Worm (Caenorhabditis elegans) whole organism, L4 larva: ENCODE data around the gene F56C3.3.
A peak's percentile ranks its signal among the peaks of the same experiment; 100 is the strongest.

ENCODE experiments used
- D1046.2 ChIP-seq: fragments of 200-800 bp; sonication (Bioruptor generic); IDR thresholded peaks from 2 replicates; pipeline ENCODE4 v1.3.6; 2022; ENCODE audit warnings: missing genetic modification characterization, missing compliant biosample characterization
- F10B5.3 ChIP-seq: sonication (generic microtip); optimal IDR thresholded peaks from 2 replicates; lab custom pipeline; 2016; ENCODE audit warnings: mild to moderate bottlenecking, missing genetic modification characterization, missing compliant biosample characterization
- F26F4.8 ChIP-seq: fragments of 200-800 bp; sonication (Bioruptor generic); conservative IDR thresholded peaks from 2 replicates; pipeline ENCODE4 v1.3.6; 2022; ENCODE audit warnings: missing genetic modification characterization, missing compliant biosample characterization
- F37D6.2 ChIP-seq: sonication (generic microtip); optimal IDR thresholded peaks from 2 replicates; lab custom pipeline; 2016; ENCODE audit warnings: mild to moderate bottlenecking, missing genetic modification characterization, missing compliant biosample characterization
- T26A8.4 ChIP-seq: fragments of 200-800 bp; sonication (Bioruptor generic); IDR thresholded peaks from 2 replicates; pipeline ENCODE4 v1.3.6; 2022; ENCODE audit warnings: missing genetic modification characterization, missing compliant biosample characterization
- Y75B8A.6 ChIP-seq: fragments of 200-800 bp; sonication (Bioruptor generic); IDR thresholded peaks from 2 replicates; pipeline ENCODE4 v1.3.6; 2022; ENCODE audit warnings: missing genetic modification reagents, missing genetic modification characterization, missing compliant biosample characterization
- ZK337.2 ChIP-seq: fragments of 200-800 bp; sonication (Bioruptor generic); IDR thresholded peaks from 2 replicates; pipeline ENCODE4 v1.3.6; 2022; ENCODE audit warnings: missing genetic modification reagents, missing genetic modification characterization, missing compliant biosample characterization
- aha-1 ChIP-seq: fragments of 150-350 bp; peaks from one replicate; lab custom pipeline; 2014; ENCODE audit warnings: missing biosample characterization, missing genetic modification characterization
- arid-1 ChIP-seq: fragments of 200-800 bp; sonication (Bioruptor generic); conservative IDR thresholded peaks from 2 replicates; pipeline ENCODE4 v1.3.6; 2022; ENCODE audit warnings: missing genetic modification reagents, missing genetic modification characterization, missing compliant biosample characterization
- attf-4 ChIP-seq: sonication (generic microtip); optimal IDR thresholded peaks from 3 replicates; lab custom pipeline; 2017; ENCODE audit warnings: missing biosample characterization, missing genetic modification characterization
- ceh-32 ChIP-seq: sonication (generic microtip); optimal IDR thresholded peaks from 2 replicates; lab custom pipeline; 2016; ENCODE audit warnings: mild to moderate bottlenecking, missing genetic modification characterization, missing compliant biosample characterization; ENCODE audit not compliant: poor library complexity
- ceh-62 ChIP-seq: sonication (generic microtip); optimal IDR thresholded peaks from 2 replicates; lab custom pipeline; 2017; ENCODE audit warnings: missing biosample characterization, missing genetic modification characterization
- cey-2 ChIP-seq: sonication (generic microtip); optimal IDR thresholded peaks from 3 replicates; lab custom pipeline; 2017; ENCODE audit warnings: missing genetic modification characterization, mild to moderate bottlenecking, missing compliant biosample characterization, antibody characterized with exemption, borderline replicate concordance; ENCODE audit not compliant: insufficient read depth
- daf-12 ChIP-seq: fragments of 150-350 bp; optimal IDR thresholded peaks from 2 replicates; lab custom pipeline; 2014; ENCODE audit warnings: missing biosample characterization, missing genetic modification reagents, missing genetic modification characterization
- daf-16 ChIP-seq, 3 experiments: sonication (generic microtip); optimal IDR thresholded peaks; 2 replicates each; lab custom pipeline; 2016 to 2017; ENCODE audit warnings: missing genetic modification characterization in 3 of 3, missing genetic modification reagents in 3 of 3, mild to moderate bottlenecking in 2 of 3, missing compliant biosample characterization in 2 of 3, missing biosample characterization in 1 of 3, moderate library complexity in 1 of 3
- daf-19 ChIP-seq: fragments of 200-800 bp; sonication (Bioruptor generic); conservative IDR thresholded peaks from 2 replicates; pipeline ENCODE4 v1.3.6; 2022; ENCODE audit warnings: missing genetic modification characterization, missing compliant biosample characterization
- duxl-1 ChIP-seq: sonication (generic microtip); optimal IDR thresholded peaks from 2 replicates; lab custom pipeline; 2016; ENCODE audit warnings: mild to moderate bottlenecking, missing genetic modification characterization, moderate library complexity, missing compliant biosample characterization; ENCODE audit not compliant: poor library complexity
- egl-27 ChIP-seq: sonication (generic microtip); optimal IDR thresholded peaks from 3 replicates; lab custom pipeline; 2017; ENCODE audit warnings: missing biosample characterization, missing genetic modification reagents, missing genetic modification characterization
- jun-1 ChIP-seq: fragments of 150-350 bp; optimal IDR thresholded peaks from 2 replicates; lab custom pipeline; 2014; ENCODE audit warnings: missing biosample characterization, missing genetic modification reagents, missing genetic modification characterization
- lin-1 ChIP-seq: fragments of 200-800 bp; sonication (Bioruptor generic); IDR thresholded peaks from 2 replicates; pipeline ENCODE4 v1.3.6; 2022; ENCODE audit warnings: missing genetic modification reagents, missing genetic modification characterization, missing compliant biosample characterization
- lin-13 ChIP-seq: fragments of 150-350 bp; optimal IDR thresholded peaks from 2 replicates; lab custom pipeline; 2014; ENCODE audit warnings: missing biosample characterization, missing genetic modification reagents, missing genetic modification characterization
- lin-15B ChIP-seq: fragments of 150-350 bp; sonication (generic microtip); optimal IDR thresholded peaks from 3 replicates; lab custom pipeline; 2014; ENCODE audit warnings: missing biosample characterization, missing genetic modification characterization
- lin-39 ChIP-seq: fragments of 150-350 bp; optimal IDR thresholded peaks from 2 replicates; lab custom pipeline; 2014; ENCODE audit warnings: missing biosample characterization, missing genetic modification reagents, missing genetic modification characterization
- lsy-2 ChIP-seq, 2 experiments: fragments of 150-350 bp in 1 of 2; sonication (generic microtip) in 1 of 2; optimal IDR thresholded peaks; 2 replicates each; lab custom pipeline; 2014 to 2017; ENCODE audit warnings: missing biosample characterization in 2 of 2, missing genetic modification characterization in 2 of 2
- madf-9 ChIP-seq: fragments of 200-800 bp; sonication (Bioruptor generic); conservative IDR thresholded peaks from 2 replicates; pipeline ENCODE4 v1.3.6; 2022; ENCODE audit warnings: missing genetic modification reagents, missing genetic modification characterization, missing compliant biosample characterization
- mdl-1 ChIP-seq, 2 experiments: fragments of 150-350 bp in 1 of 2; sonication (generic microtip) in 1 of 2; optimal IDR thresholded peaks; 2 replicates each; lab custom pipeline; 2014 to 2017; ENCODE audit warnings: missing biosample characterization in 2 of 2, missing genetic modification characterization in 2 of 2
- mdt-29 ChIP-seq: fragments of 200-800 bp; sonication (Bioruptor generic); IDR thresholded peaks from 2 replicates; pipeline ENCODE4 v1.3.6; 2022; ENCODE audit warnings: missing genetic modification reagents, missing genetic modification characterization, missing compliant biosample characterization
- mxl-3 ChIP-seq: fragments of 200-800 bp; sonication (Bioruptor generic); optimal IDR thresholded peaks from 2 replicates; lab custom pipeline; 2018; ENCODE audit warnings: mild to moderate bottlenecking, missing genetic modification characterization, missing compliant biosample characterization
- nhr-111 ChIP-seq: fragments of 200-800 bp; sonication (Bioruptor generic); optimal IDR thresholded peaks from 2 replicates; lab custom pipeline; 2018; ENCODE audit warnings: mild to moderate bottlenecking, missing genetic modification characterization, missing compliant biosample characterization
- nhr-25 ChIP-seq: sonication (generic microtip); optimal IDR thresholded peaks from 2 replicates; lab custom pipeline; 2017; ENCODE audit warnings: missing genetic modification characterization, mild to moderate bottlenecking, missing compliant biosample characterization, antibody characterized with exemption, moderate library complexity, borderline replicate concordance; ENCODE audit not compliant: insufficient read depth
- nhr-41 ChIP-seq: fragments of 200-800 bp; sonication (Bioruptor generic); IDR thresholded peaks from 2 replicates; pipeline ENCODE4 v1.3.6; 2022; ENCODE audit warnings: missing genetic modification reagents, missing genetic modification characterization, missing compliant biosample characterization
- nhr-6 ChIP-seq: fragments of 150-350 bp; optimal IDR thresholded peaks from 2 replicates; lab custom pipeline; 2014; ENCODE audit warnings: missing biosample characterization, missing genetic modification characterization
- nhr-76 ChIP-seq: fragments of 150-350 bp; optimal IDR thresholded peaks from 2 replicates; lab custom pipeline; 2014; ENCODE audit warnings: missing biosample characterization, missing genetic modification characterization
- nhr-77 ChIP-seq: fragments of 150-350 bp; optimal IDR thresholded peaks from 2 replicates; lab custom pipeline; 2014; ENCODE audit warnings: missing biosample characterization, missing genetic modification characterization
- pha-4 ChIP-seq, 2 experiments: fragments of 150-350 bp in 1 of 2; fragments of 200-800 bp in 1 of 2; sonication (Bioruptor generic) in 1 of 2; IDR thresholded peaks in 1 of 2; optimal IDR thresholded peaks in 1 of 2; 2 replicates each; pipeline versions ENCODE4 v1.3.6 to Lab custom; 2014 to 2022; ENCODE audit warnings: missing genetic modification characterization in 2 of 2, missing genetic modification reagents in 2 of 2, missing biosample characterization in 1 of 2, missing compliant biosample characterization in 1 of 2
- php-3 ChIP-seq: fragments of 200-800 bp; sonication (Bioruptor generic); IDR thresholded peaks from 2 replicates; pipeline ENCODE4 v1.3.6; 2022; ENCODE audit warnings: missing genetic modification reagents, missing genetic modification characterization, missing compliant biosample characterization
- sdz-12 ChIP-seq: fragments of 200-800 bp; sonication (Bioruptor generic); optimal IDR thresholded peaks from 2 replicates; lab custom pipeline; 2018; ENCODE audit warnings: mild to moderate bottlenecking, missing genetic modification characterization, missing compliant biosample characterization
- skn-1 ChIP-seq: fragments of 150-350 bp; optimal IDR thresholded peaks from 2 replicates; lab custom pipeline; 2014; ENCODE audit warnings: missing biosample characterization, missing genetic modification characterization
- snpc-1.2 ChIP-seq: fragments of 200-800 bp; sonication (Bioruptor generic); IDR thresholded peaks from 2 replicates; pipeline ENCODE4 v1.3.6; 2022; ENCODE audit warnings: missing genetic modification reagents, missing genetic modification characterization, missing compliant biosample characterization
- spr-1 ChIP-seq: sonication (generic microtip); optimal IDR thresholded peaks from 2 replicates; lab custom pipeline; 2016; ENCODE audit warnings: mild to moderate bottlenecking, missing genetic modification characterization, missing compliant biosample characterization
- spr-3 ChIP-seq: fragments of 200-800 bp; sonication (Bioruptor generic); optimal IDR thresholded peaks from 2 replicates; lab custom pipeline; 2018; ENCODE audit warnings: mild to moderate bottlenecking, missing genetic modification characterization, missing compliant biosample characterization
- tag-97 ChIP-seq: fragments of 200-800 bp; sonication (Bioruptor generic); IDR thresholded peaks from 2 replicates; pipeline ENCODE4 v1.3.6; 2022; ENCODE audit warnings: missing genetic modification characterization, missing compliant biosample characterization
- unc-130 ChIP-seq: sonication (generic microtip); optimal IDR thresholded peaks from 2 replicates; lab custom pipeline; 2016; ENCODE audit warnings: missing genetic modification reagents, missing genetic modification characterization, missing compliant biosample characterization
- unc-62 ChIP-seq, 3 experiments: fragments of 150-350 bp in 1 of 3; sonication (generic microtip); optimal IDR thresholded peaks in 2 of 3; peaks in 1 of 3; 1 replicate in 1 of 3; 2 replicates in 2 of 3; lab custom pipeline; 2014 to 2017; ENCODE audit warnings: missing biosample characterization in 3 of 3, missing genetic modification characterization in 3 of 3, missing genetic modification reagents in 3 of 3, missing genotype in 1 of 3
- vab-7 ChIP-seq: fragments of 200-800 bp; sonication (Bioruptor generic); IDR thresholded peaks from 2 replicates; pipeline ENCODE4 v1.3.6; 2022; ENCODE audit warnings: missing genetic modification reagents, missing genetic modification characterization, missing compliant biosample characterization
- zfp-3 ChIP-seq: fragments of 200-800 bp; sonication (Bioruptor generic); conservative IDR thresholded peaks from 2 replicates; pipeline ENCODE4 v1.3.6; 2022; ENCODE audit warnings: missing genetic modification reagents, missing genetic modification characterization, missing compliant biosample characterization
- zip-11 ChIP-seq: fragments of 200-800 bp; sonication (Bioruptor generic); IDR thresholded peaks from 2 replicates; pipeline ENCODE4 v1.3.6; 2022; ENCODE audit warnings: missing genetic modification characterization, missing compliant biosample characterization
- ztf-11 ChIP-seq: fragments of 150-350 bp; optimal IDR thresholded peaks from 2 replicates; lab custom pipeline; 2014; ENCODE audit warnings: missing biosample characterization, missing genetic modification characterization

F56C3.3 gene

DNA sequence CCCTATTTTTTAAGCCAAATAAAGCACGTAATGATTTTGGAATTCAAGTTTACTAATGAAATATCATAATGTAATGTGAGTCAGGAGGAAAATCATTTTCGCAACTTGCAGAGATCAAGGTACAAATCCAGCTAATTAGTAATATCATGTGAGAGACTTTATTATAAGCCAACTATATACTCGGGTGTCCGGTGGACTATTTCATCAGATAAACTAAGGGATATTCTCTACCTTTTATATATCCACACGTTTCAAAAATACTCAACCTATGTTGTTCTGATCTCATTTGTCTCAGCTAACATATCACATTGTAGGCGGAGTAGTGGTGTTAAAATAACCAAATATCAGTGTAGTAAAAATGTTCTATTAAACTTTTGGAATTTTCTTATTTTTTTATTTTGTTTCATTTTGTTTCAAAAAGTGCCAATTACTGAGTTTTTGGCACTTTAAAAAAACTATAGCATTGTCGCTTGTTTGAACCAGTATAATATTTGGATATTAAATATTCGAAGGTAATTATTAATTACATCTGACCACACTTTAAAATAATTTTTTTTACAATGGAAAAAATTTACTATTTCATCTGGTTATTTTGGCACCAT, 31.3 kb upstream of the F56C3.3 start:
- TF ChIP-seq lin-1 (GFP tag; lab: Robert Waterston, UW) (peak; percentile 64; the same call in 1 of the 2 replicates), spr-3 (GFP tag; lab: Kevin White, UChicago) (peak; percentile 92), nhr-41 (no peak), tag-97 (no peak), nhr-25 (tag; lab: Kevin White, UChicago) (peak; percentile 73), lin-15B (tag; lab: Kevin White, UChicago) (no peak), F37D6.2 (tag; lab: Kevin White, UChicago) (peak; percentile 97), vab-7 (GFP tag; lab: Robert Waterston, UW) (peak; percentile 90), unc-130 (GFP tag; lab: Kevin White, UChicago) (no peak), jun-1 (tag; lab: Kevin White, UChicago) (peak; percentile 95), mxl-3 (peak; percentile 76), sdz-12 (GFP tag; lab: Kevin White, UChicago) (no peak), F10B5.3 (tag; lab: Kevin White, UChicago) (peak; percentile 83), ceh-62 (tag; lab: Kevin White, UChicago) (no peak), ztf-11 (tag; lab: Kevin White, UChicago) (no peak), ceh-32 (tag; lab: Kevin White, UChicago) (peak; percentile 77), mdl-1 (tag; optimal IDR thresholded peaks at IDR 0.05; lab: Kevin White, UChicago) (peak; percentile 69 to 85), cey-2 (tag; lab: Kevin White, UChicago) (peak; percentile 65), daf-12 (tag; lab: Kevin White, UChicago) (no peak), nhr-77 (peak; percentile 99), Y75B8A.6 (GFP tag; lab: Robert Waterston, UW) (no peak), zip-11 (no peak), php-3 (GFP tag; lab: Robert Waterston, UW) (peak; percentile 87), mdt-29 (GFP tag; lab: Robert Waterston, UW) (no peak; the same call in 1 of the 2 replicates), nhr-111 (no peak), daf-19 (peak; percentile 82; the same call in 1 of the 2 replicates), egl-27 (tag; lab: Kevin White, UChicago) (no peak), T26A8.4 (peak; percentile 98), nhr-76 (peak; percentile 89), lin-13 (GFP tag; lab: Kevin White, UChicago) (peak; percentile 95), duxl-1 (tag; lab: Kevin White, UChicago) (peak; percentile 97), spr-1 (tag; lab: Kevin White, UChicago) (peak; percentile 96), attf-4 (tag; lab: Kevin White, UChicago) (no peak), lin-39 (peak; percentile 70), unc-62 (GFP tag; optimal IDR thresholded peaks at IDR 0.05 in 1 of 2; lab: Kevin White, UChicago) (peak; percentile 70 to 97), unc-62 (tag; optimal IDR thresholded peaks at IDR 0.05; lab: Kevin White, UChicago) (peak; percentile 36), D1046.2 (GFP tag; lab: Robert Waterston, UW) (no peak), nhr-6 (tag; lab: Kevin White, UChicago) (peak; percentile 98), snpc-1.2 (GFP tag; lab: Robert Waterston, UW) (no peak), zfp-3 (GFP tag; lab: Robert Waterston, UW) (peak; percentile 74), skn-1 (tag; lab: Kevin White, UChicago) (no peak), madf-9 (peak; percentile 86), arid-1 (GFP tag; lab: Robert Waterston, UW) (no peak; the same call in 1 of the 2 replicates), pha-4 (GFP tag; IDR thresholded peaks at IDR 0.05; lab: Robert Waterston, UW) (peak; percentile 79), pha-4 (tag; optimal IDR thresholded peaks at IDR 0.05; lab: Kevin White, UChicago) (no peak), aha-1 (tag; lab: Kevin White, UChicago) (peak; percentile 44), daf-16 (GFP tag; optimal IDR thresholded peaks at IDR 0.05; lab: Kevin White, UChicago) (peak; percentile 79 to 98), daf-16 (tag; optimal IDR thresholded peaks at IDR 0.05; lab: Kevin White, UChicago) (peak; percentile 82), lsy-2 (tag; optimal IDR thresholded peaks at IDR 0.05; lab: Kevin White, UChicago) (peak; percentile 92 to 93), ZK337.2 (GFP tag; lab: Robert Waterston, UW) (peak; percentile 79; the same call in 1 of the 2 replicates), F26F4.8 (no peak)
